Worm (Caenorhabditis elegans): ENCODE results near the gene C52E4.12.

DNA sequence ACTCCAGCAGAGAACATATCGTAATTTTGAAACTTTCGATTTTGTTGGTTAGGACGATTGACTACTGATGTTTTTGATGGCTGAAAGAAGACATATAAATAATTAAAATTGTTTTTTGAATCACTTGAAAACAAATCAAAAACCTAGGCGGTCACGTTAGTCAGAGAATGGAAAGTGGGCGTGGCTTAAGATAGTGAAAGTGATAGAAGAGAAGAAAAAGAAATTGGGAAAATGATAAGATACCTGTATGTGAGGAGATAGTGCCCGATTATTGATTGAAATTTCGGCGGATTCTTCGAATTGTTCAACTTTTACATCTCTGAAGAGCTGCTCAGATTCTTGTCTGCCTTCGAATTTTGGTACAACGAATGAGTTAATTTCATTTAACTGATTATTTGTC lies 15.7 kb downstream of the C52E4.12 start:
- TF ChIP-seq pha-4 (tag; optimal IDR thresholded peaks at IDR 0.05) (no peak), tbx-2 (tag; optimal IDR thresholded peaks at IDR 0.05) (no peak), fos-1 (tag; optimal IDR thresholded peaks at IDR 0.05) (no peak), ama-1 (optimal IDR thresholded peaks at IDR 0.05) (no peak), snpc-4 (tag; optimal IDR thresholded peaks at IDR 0.05) (no peak), daf-12 (tag; optimal IDR thresholded peaks at IDR 0.05) (no peak), R02D3.7 (tag; optimal IDR thresholded peaks at IDR 0.05) (no peak), elt-3 (tag; optimal IDR thresholded peaks at IDR 0.05) (peak in 1 of 3 experiments; percentile 16), pqm-1 (tag; optimal IDR thresholded peaks at IDR 0.05) (no peak), egl-27 (tag; optimal IDR thresholded peaks at IDR 0.05) (no peak), unc-39 (tag; optimal IDR thresholded peaks at IDR 0.05) (no peak), hmg-11 (tag; optimal IDR thresholded peaks at IDR 0.05) (no peak)
